Worm (Caenorhabditis elegans): ENCODE results near the gene C16C8.10.

ce11 chrII:3425433-3425832 lies 39.0 kb downstream of the C16C8.10 start, which contains the start of gene nep-11:
- no peak for TF ChIP-seq mbf-1 (tag; optimal IDR thresholded peaks at IDR 0.05)
- TF ChIP-seq unc-39 (tag; optimal IDR thresholded peaks at IDR 0.05) = no peak
- no peak for TF ChIP-seq ZK546.5 (tag; optimal IDR thresholded peaks at IDR 0.05)
- no peak for TF ChIP-seq nhr-25 (tag; optimal IDR thresholded peaks at IDR 0.05)
- no peak for TF ChIP-seq Y55F3AM.14 (GFP tag; optimal IDR thresholded peaks at IDR 0.05)
- TF ChIP-seq fos-1 (tag; optimal IDR thresholded peaks at IDR 0.05) = no peak
- no peak for TF ChIP-seq egl-27 (tag; optimal IDR thresholded peaks at IDR 0.05)
- TF ChIP-seq snpc-4 (tag; optimal IDR thresholded peaks at IDR 0.05) = no peak
- no peak for TF ChIP-seq nhr-11 (tag; optimal IDR thresholded peaks at IDR 0.05)
- no peak for TF ChIP-seq lin-11 (tag; optimal IDR thresholded peaks at IDR 0.05)
- TF ChIP-seq ztf-11 (tag; optimal IDR thresholded peaks at IDR 0.05) = no peak

All from whole organism, L2 larva.